Fruit fly (Drosophila melanogaster) whole organism, embryonic: ENCODE results near the gene Pcif1.
A peak's percentile ranks its signal among the peaks of the same experiment; 100 is the strongest.

Experiments
- BEAF-32 ChIP-seq: fragments of 200-800 bp; sonication (Bioruptor generic); optimal IDR thresholded peaks from 3 replicates; lab custom pipeline; 2017; ENCODE audit warnings: missing biosample characterization, missing genetic modification characterization, mild to moderate bottlenecking, moderate library complexity, missing genetic modification reagents
- CG11093 ChIP-seq: fragments of 200-800 bp; sonication (Bioruptor generic); IDR thresholded peaks from 3 replicates; pipeline ENCODE4 v1.3.6; 2022; ENCODE audit warnings: missing biosample characterization, missing genetic modification characterization
- CG11398 ChIP-seq: fragments of 200-800 bp; sonication (Bioruptor generic); optimal IDR thresholded peaks from 2 replicates; lab custom pipeline; 2016; ENCODE audit warnings: missing biosample characterization, missing genetic modification characterization
- CG12744 ChIP-seq: fragments of 200-800 bp; sonication (Bioruptor generic); optimal IDR thresholded peaks from 2 replicates; lab custom pipeline; 2016; ENCODE audit warnings: missing biosample characterization, missing genetic modification characterization
- CG13287 ChIP-seq: fragments of 200-800 bp; sonication (Bioruptor generic); IDR thresholded peaks from 2 replicates; pipeline ENCODE4 v1.3.6; 2022; ENCODE audit warnings: missing biosample characterization, missing genetic modification characterization; ENCODE audit not compliant: partially characterized antibody
- CG13775 ChIP-seq: fragments of 200-800 bp; sonication (Bioruptor generic); optimal IDR thresholded peaks from 3 replicates; lab custom pipeline; 2017; ENCODE audit warnings: missing biosample characterization, mild to moderate bottlenecking, missing genetic modification characterization
- CG13894 ChIP-seq: fragments of 200-800 bp; sonication (Bioruptor generic); optimal IDR thresholded peaks from 3 replicates; lab custom pipeline; 2018; ENCODE audit warnings: missing biosample characterization, mild to moderate bottlenecking, missing genetic modification characterization, moderate library complexity
- CG1602 ChIP-seq: fragments of 200-800 bp; sonication (Bioruptor generic); optimal IDR thresholded peaks from 3 replicates; lab custom pipeline; 2016; ENCODE audit warnings: missing biosample characterization, missing genetic modification characterization
- CG17361 ChIP-seq: fragments of 200-800 bp; sonication (Bioruptor generic); IDR thresholded peaks from 3 replicates; pipeline ENCODE4 v1.3.6; 2022; ENCODE audit warnings: missing biosample characterization, missing genetic modification characterization
- CG17912 ChIP-seq: fragments of 200-800 bp; sonication (Bioruptor generic); optimal IDR thresholded peaks from 2 replicates; lab custom pipeline; 2018; ENCODE audit warnings: missing biosample characterization, mild to moderate bottlenecking, missing genetic modification characterization
- CG1792 ChIP-seq: fragments of 200-800 bp; sonication (Bioruptor generic); optimal IDR thresholded peaks from 2 replicates; lab custom pipeline; 2016; ENCODE audit warnings: missing biosample characterization, missing genetic modification characterization
- CG18011 ChIP-seq: fragments of 200-800 bp; sonication (Bioruptor generic); optimal IDR thresholded peaks from 2 replicates; lab custom pipeline; 2017; ENCODE audit warnings: missing biosample characterization, missing genetic modification characterization, mild to moderate bottlenecking, moderate library complexity, missing genotype
- CG18262 ChIP-seq: fragments of 200-800 bp; optimal IDR thresholded peaks from 3 replicates; lab custom pipeline; 2019; ENCODE audit warnings: missing biosample characterization, mild to moderate bottlenecking, missing genetic modification characterization, moderate library complexity
- CG43689 ChIP-seq: fragments of 200-800 bp; sonication (Bioruptor generic); IDR thresholded peaks from 2 replicates; pipeline ENCODE4 v1.3.6; 2022; ENCODE audit warnings: missing biosample characterization, missing genetic modification characterization
- CG6813 ChIP-seq: fragments of 200-800 bp; sonication (Bioruptor generic); optimal IDR thresholded peaks from 2 replicates; lab custom pipeline; 2017; ENCODE audit warnings: missing biosample characterization, missing genetic modification characterization, mild to moderate bottlenecking, moderate library complexity, missing genetic modification reagents
- CG7372 ChIP-seq: fragments of 200-800 bp; sonication (Bioruptor generic); IDR thresholded peaks from 2 replicates; pipeline ENCODE4 v1.3.6; 2022; ENCODE audit warnings: missing biosample characterization, missing genetic modification characterization
- CG9727 ChIP-seq: fragments of 200-800 bp; sonication (Bioruptor generic); optimal IDR thresholded peaks from 3 replicates; lab custom pipeline; 2017; ENCODE audit warnings: missing biosample characterization, mild to moderate bottlenecking, missing genetic modification characterization
- CG9817 ChIP-seq: fragments of 200-800 bp; sonication (Bioruptor generic); optimal IDR thresholded peaks from 2 replicates; lab custom pipeline; 2018; ENCODE audit warnings: missing biosample characterization, mild to moderate bottlenecking, missing genetic modification characterization, moderate library complexity
- Dad ChIP-seq: fragments of 200-800 bp; sonication (Bioruptor generic); optimal IDR thresholded peaks from 3 replicates; lab custom pipeline; 2016; ENCODE audit warnings: missing biosample characterization, missing genetic modification characterization
- Dip2 ChIP-seq: fragments of 200-800 bp; sonication (Bioruptor generic); IDR thresholded peaks from 2 replicates; pipeline ENCODE4 v1.3.6; 2022; ENCODE audit warnings: missing biosample characterization, missing genetic modification characterization
- Dip3 ChIP-seq: fragments of 200-800 bp; sonication (Bioruptor generic); optimal IDR thresholded peaks from 3 replicates; lab custom pipeline; 2016; ENCODE audit warnings: missing biosample characterization, missing genetic modification characterization
- Hey ChIP-seq: fragments of 200-800 bp; sonication (Bioruptor generic); optimal IDR thresholded peaks from 3 replicates; lab custom pipeline; 2018; ENCODE audit warnings: missing biosample characterization, mild to moderate bottlenecking, missing genetic modification characterization
- Med ChIP-seq: fragments of 200-800 bp; sonication (Bioruptor generic); peaks from one replicate; lab custom pipeline; 2016; ENCODE audit warnings: missing biosample characterization, missing genetic modification characterization, mild to moderate bottlenecking, inconsistent platforms, moderate library complexity
- Mrtf ChIP-seq: fragments of 200-800 bp; sonication (Bioruptor generic); IDR thresholded peaks from 3 replicates; pipeline ENCODE4 v1.3.6; 2022; ENCODE audit warnings: missing biosample characterization, missing genetic modification characterization
- Nf-YA ChIP-seq: fragments of 200-800 bp; sonication (Bioruptor generic); IDR thresholded peaks from 2 replicates; pipeline ENCODE4 v1.3.6; 2022; ENCODE audit warnings: missing biosample characterization, missing genetic modification characterization
- Six4 ChIP-seq: fragments of 200-800 bp; sonication (Bioruptor generic); optimal IDR thresholded peaks from 2 replicates; lab custom pipeline; 2016; ENCODE audit warnings: missing biosample characterization, missing genetic modification characterization
- abd-A ChIP-seq: fragments of 200-800 bp; sonication (Bioruptor generic); optimal IDR thresholded peaks from 3 replicates; lab custom pipeline; 2019; ENCODE audit warnings: missing biosample characterization, mild to moderate bottlenecking, missing genetic modification characterization, moderate library complexity
- cad ChIP-seq: fragments of >200 bp; optimal IDR thresholded peaks from 2 replicates; lab custom pipeline; 2017; ENCODE audit warnings: missing biosample characterization, missing genetic modification characterization
- dimm ChIP-seq: fragments of 200-800 bp; sonication (Bioruptor generic); IDR thresholded peaks from 2 replicates; pipeline ENCODE4 v1.3.6; 2022; ENCODE audit warnings: missing biosample characterization, missing genetic modification characterization
- dysf ChIP-seq: fragments of 200-800 bp; sonication (Bioruptor generic); IDR thresholded peaks from 3 replicates; pipeline ENCODE4 v1.3.6; 2022; ENCODE audit warnings: missing biosample characterization, missing genetic modification characterization
- gfzf ChIP-seq: fragments of 200-800 bp; sonication (Bioruptor generic); optimal IDR thresholded peaks from 2 replicates; lab custom pipeline; 2016; ENCODE audit warnings: missing biosample characterization, mild to moderate bottlenecking, missing genetic modification characterization, moderate library complexity
- kni ChIP-seq: fragments of 200-800 bp; sonication (Bioruptor generic); optimal IDR thresholded peaks from 3 replicates; lab custom pipeline; 2017; ENCODE audit warnings: mild to moderate bottlenecking, missing biosample characterization, missing genetic modification reagents, missing genetic modification characterization
- mam ChIP-seq: fragments of 200-800 bp; sonication (Bioruptor generic); optimal IDR thresholded peaks from 3 replicates; lab custom pipeline; 2016; ENCODE audit warnings: missing biosample characterization, missing genetic modification characterization
- onecut ChIP-seq: fragments of 200-800 bp; sonication (Bioruptor generic); IDR thresholded peaks from 2 replicates; pipeline ENCODE4 v1.3.6; 2022; ENCODE audit warnings: missing biosample characterization, missing genetic modification characterization
- otp ChIP-seq: fragments of 200-800 bp; sonication (Bioruptor generic); IDR thresholded peaks from 3 replicates; pipeline ENCODE4, ENCODE4 v1.3.6; 2022; ENCODE audit warnings: missing biosample characterization, missing genetic modification characterization
- phol ChIP-seq: fragments of 200-800 bp; sonication (Bioruptor generic); optimal IDR thresholded peaks from 3 replicates; lab custom pipeline; 2018; ENCODE audit warnings: missing biosample characterization, mild to moderate bottlenecking, missing genetic modification characterization, moderate library complexity
- rib ChIP-seq: fragments of 200-800 bp; sonication (Bioruptor generic); IDR thresholded peaks from 2 replicates; pipeline ENCODE4 v1.3.6; 2022; ENCODE audit warnings: missing biosample characterization, missing genetic modification characterization
- salm ChIP-seq: fragments of 200-800 bp; sonication (Bioruptor generic); optimal IDR thresholded peaks from 2 replicates; lab custom pipeline; 2018; ENCODE audit warnings: missing biosample characterization, mild to moderate bottlenecking, missing genetic modification characterization
- sens-2 ChIP-seq: fragments of 200-800 bp; sonication (Bioruptor generic); IDR thresholded peaks from 2 replicates; pipeline ENCODE4 v1.3.6; 2022; ENCODE audit warnings: missing biosample characterization, missing genetic modification characterization
- trh ChIP-seq: fragments of 200-800 bp; sonication (Bioruptor generic); optimal IDR thresholded peaks from 2 replicates; lab custom pipeline; 2016; ENCODE audit warnings: missing biosample characterization, missing genetic modification characterization
- ttk ChIP-seq: fragments of 200-800 bp; sonication (Bioruptor generic); IDR thresholded peaks from 2 replicates; pipeline ENCODE4 v2.1.2; 2022; ENCODE audit warnings: missing biosample characterization, missing genetic modification characterization
- twi ChIP-seq: fragments of 200-800 bp; optimal IDR thresholded peaks from 2 replicates; lab custom pipeline; 2019; ENCODE audit warnings: missing biosample characterization, mild to moderate bottlenecking, missing genetic modification characterization, moderate library complexity

Gene Pcif1

DNA sequence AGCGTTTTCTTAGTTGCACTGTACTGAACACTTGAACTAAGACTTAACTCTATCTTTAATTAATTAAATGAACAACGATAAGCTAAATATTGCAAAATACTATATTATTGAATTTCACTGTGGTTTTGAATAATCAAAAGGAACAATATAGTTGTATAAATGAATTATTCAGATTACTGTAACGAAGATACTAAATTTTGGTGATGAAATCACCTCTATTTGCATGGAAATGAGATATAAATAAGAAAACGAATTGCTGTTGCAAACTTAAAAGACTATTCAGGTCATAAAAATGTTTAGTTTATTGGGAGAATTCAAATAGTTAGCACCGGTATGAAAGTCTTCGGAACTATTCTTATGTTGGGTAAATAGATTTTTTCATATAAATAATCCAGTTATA is 27.4 kb downstream of the Pcif1 start, which contains the start of gene CG43251:
CG43251 (plus strand) TSS at position 301 of the 400 bp plus-strand sequence.
- no peak for TF ChIP-seq Dip3 (GFP tag; lab: Kevin White, UChicago)
- no peak for TF ChIP-seq otp
- no peak for TF ChIP-seq Dad (GFP tag; lab: Kevin White, UChicago)
- TF ChIP-seq CG6813 (GFP tag; lab: Kevin White, UChicago): no peak
- no peak for TF ChIP-seq CG9727 (GFP tag; lab: Kevin White, UChicago)
- no peak for TF ChIP-seq rib (GFP tag; lab: Robert Waterston, UW)
- no peak for TF ChIP-seq CG1602 (GFP tag; lab: Kevin White, UChicago)
- TF ChIP-seq CG17361 (GFP tag; lab: Robert Waterston, UW): no peak

DNA sequence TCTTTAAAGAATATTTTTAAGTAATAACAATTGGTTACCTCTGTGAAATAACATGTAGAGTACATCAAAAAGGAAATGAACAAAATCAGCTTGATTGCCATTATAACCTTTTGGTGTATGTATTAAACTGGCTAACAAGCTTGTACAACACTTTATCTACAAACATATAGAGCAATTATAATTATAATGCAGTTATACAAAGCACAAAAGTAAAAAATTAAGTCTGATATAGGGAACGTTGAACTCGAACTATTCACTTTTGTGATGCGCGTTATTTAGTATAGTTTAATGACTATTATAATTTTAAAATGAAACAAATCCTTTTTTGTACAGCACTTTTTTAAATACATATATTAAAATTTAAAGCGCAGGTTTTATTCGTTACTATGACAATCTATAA is 30.4 kb downstream of the Pcif1 start, which contains the start of gene CG33912:
CG33912 (minus strand) TSS at position 101 of the 400 bp plus-strand sequence.
- TF ChIP-seq CG11398 (GFP tag; lab: Kevin White, UChicago) (no peak), BEAF-32 (GFP tag; lab: Kevin White, UChicago) (no peak), CG12744 (no peak), Dip2 (GFP tag; lab: Robert Waterston, UW) (no peak), CG11093 (GFP tag; lab: Robert Waterston, UW) (no peak), Mrtf (GFP tag; lab: Robert Waterston, UW) (no peak), mam (GFP tag; lab: Kevin White, UChicago) (no peak), phol (tag; lab: Kevin White, UChicago) (no peak), trh (GFP tag; lab: Kevin White, UChicago) (no peak), Six4 (no peak), ttk (GFP tag; lab: Robert Waterston, UW) (no peak), CG7372 (GFP tag; lab: Robert Waterston, UW) (no peak), CG13894 (tag; lab: Kevin White, UChicago) (no peak)

DNA sequence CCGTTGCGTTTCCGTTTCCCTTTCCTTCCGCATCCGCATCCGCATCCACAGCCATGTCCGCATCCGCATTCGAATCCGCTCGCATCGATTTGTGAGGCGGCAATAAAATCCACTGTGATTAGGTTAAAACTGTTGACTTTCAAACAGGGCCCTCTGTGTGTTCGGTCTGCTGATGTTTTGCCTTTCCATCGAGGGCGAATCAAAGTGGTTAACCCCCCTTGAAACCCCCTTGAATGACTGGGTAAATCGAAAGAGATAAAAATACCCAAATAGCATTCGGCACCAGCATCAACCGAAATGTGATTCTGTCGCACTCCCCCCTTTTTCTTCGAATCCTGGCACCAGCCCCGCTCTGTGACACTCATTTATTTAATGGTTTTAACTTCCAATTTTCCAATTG is 33.0 kb downstream of the Pcif1 start:
- TF ChIP-seq CG17912 (no peak), salm (no peak), dysf (GFP tag; lab: Robert Waterston, UW) (no peak), gfzf (GFP tag; lab: Kevin White, UChicago) (no peak), onecut (peak; percentile 35; the same call in 1 of the 2 replicates), abd-A (peak; percentile 80), CG13775 (GFP tag; lab: Kevin White, UChicago) (peak; percentile 68), kni (GFP tag; lab: Kevin White, UChicago) (no peak), CG9817 (tag; lab: Kevin White, UChicago) (no peak), CG13894 (tag; lab: Kevin White, UChicago) (peak; percentile 68), Med (GFP tag; lab: Kevin White, UChicago) (peak; percentile 49)
- TF ChIP-seq, all 482 proteins: peak for 5

DNA sequence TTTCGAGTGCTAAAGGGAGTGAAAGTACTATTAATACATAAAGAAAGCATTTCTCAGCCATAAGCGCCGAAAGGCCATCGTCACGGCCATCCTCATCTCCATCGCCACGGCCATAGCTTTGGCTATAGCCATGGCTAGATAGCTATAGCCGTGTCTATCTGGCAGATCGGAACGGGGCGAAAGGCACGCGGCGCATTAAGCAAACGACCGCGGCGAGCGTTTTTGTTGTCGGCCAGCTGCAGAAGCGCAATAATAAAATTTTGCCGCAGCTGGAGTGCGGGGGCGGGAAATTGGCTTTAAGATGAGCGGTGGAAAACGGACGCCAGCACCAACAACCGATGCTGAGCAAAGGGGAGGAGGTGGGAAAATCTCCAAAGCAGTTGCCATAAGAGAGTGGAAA is 35.6 kb downstream of the Pcif1 start:
- TF ChIP-seq abd-A (peak; percentile 54), CG43689 (no peak), sens-2 (GFP tag; lab: Robert Waterston, UW) (no peak), twi (tag; lab: Kevin White, UChicago) (no peak), Hey (tag; lab: Kevin White, UChicago) (peak; percentile 4), CG18011 (GFP tag; lab: Kevin White, UChicago) (no peak), CG1792 (no peak), Nf-YA (GFP tag; lab: Robert Waterston, UW) (no peak), dimm (GFP tag; lab: Robert Waterston, UW) (0 out of 2 replicates have a peak, but pooled peaks have one; percentile 17), CG13894 (tag; lab: Kevin White, UChicago) (peak; percentile 88), cad (no peak), CG18262 (no peak), Med (GFP tag; lab: Kevin White, UChicago) (peak; percentile 47), CG13287 (GFP tag; lab: Robert Waterston, UW) (no peak), phol (tag; lab: Kevin White, UChicago) (no peak)
- TF ChIP-seq, all 482 proteins: peak for 5
